Fruit fly (Drosophila melanogaster) whole organism, embryonic: ENCODE data around the gene CG12241.
A peak's percentile ranks its signal among the peaks of the same experiment; 100 is the strongest.

ENCODE experiments used
- Ada2b ChIP-seq: fragments of 200-800 bp; sonication (Bioruptor generic); IDR thresholded peaks from 2 replicates; pipeline ENCODE4 v1.3.6; 2022; ENCODE audit warnings: missing biosample characterization, missing genetic modification characterization
- CG11093 ChIP-seq: fragments of 200-800 bp; sonication (Bioruptor generic); IDR thresholded peaks from 3 replicates; pipeline ENCODE4 v1.3.6; 2022; ENCODE audit warnings: missing biosample characterization, missing genetic modification characterization
- CG11398 ChIP-seq: fragments of 200-800 bp; sonication (Bioruptor generic); optimal IDR thresholded peaks from 2 replicates; lab custom pipeline; 2016; ENCODE audit warnings: missing biosample characterization, missing genetic modification characterization
- CG11504 ChIP-seq: fragments of 200-800 bp; sonication (Bioruptor generic); optimal IDR thresholded peaks from 3 replicates; lab custom pipeline; 2019; ENCODE audit warnings: missing biosample characterization, mild to moderate bottlenecking, missing genetic modification characterization, moderate library complexity
- CG11723 ChIP-seq: fragments of 200-800 bp; sonication (Bioruptor generic); optimal IDR thresholded peaks from 2 replicates; lab custom pipeline; 2017; ENCODE audit warnings: missing biosample characterization, mild to moderate bottlenecking, missing genetic modification characterization
- CG17912 ChIP-seq: fragments of 200-800 bp; sonication (Bioruptor generic); optimal IDR thresholded peaks from 2 replicates; lab custom pipeline; 2018; ENCODE audit warnings: missing biosample characterization, mild to moderate bottlenecking, missing genetic modification characterization
- CG1792 ChIP-seq: fragments of 200-800 bp; sonication (Bioruptor generic); optimal IDR thresholded peaks from 2 replicates; lab custom pipeline; 2016; ENCODE audit warnings: missing biosample characterization, missing genetic modification characterization
- CG32532 ChIP-seq: fragments of 200-800 bp; sonication (Bioruptor generic); IDR thresholded peaks from 2 replicates; pipeline ENCODE4 v1.3.6; 2022; ENCODE audit warnings: missing biosample characterization, missing genetic modification characterization
- CG3281 ChIP-seq: fragments of 200-800 bp; sonication (Bioruptor generic); optimal IDR thresholded peaks from 3 replicates; lab custom pipeline; 2017; ENCODE audit warnings: missing biosample characterization, mild to moderate bottlenecking, missing genetic modification characterization
- CG33557 ChIP-seq: fragments of 200-800 bp; sonication (Bioruptor generic); optimal IDR thresholded peaks from 2 replicates; lab custom pipeline; 2019; ENCODE audit warnings: missing biosample characterization, mild to moderate bottlenecking, missing genetic modification characterization, moderate library complexity
- CG3995 ChIP-seq: fragments of 200-800 bp; sonication (Bioruptor generic); optimal IDR thresholded peaks from 3 replicates; lab custom pipeline; 2016; ENCODE audit warnings: missing biosample characterization, missing genetic modification characterization
- CG4617 ChIP-seq: fragments of 200-800 bp; sonication (Bioruptor generic); optimal IDR thresholded peaks from 3 replicates; lab custom pipeline; 2016; ENCODE audit warnings: missing biosample characterization, missing genetic modification characterization, borderline replicate concordance
- CG6791 ChIP-seq: fragments of 200-800 bp; sonication (Bioruptor generic); IDR thresholded peaks from 3 replicates; pipeline ENCODE4 v1.3.6; 2022; ENCODE audit warnings: missing biosample characterization, missing genetic modification characterization; ENCODE audit not compliant: partially characterized antibody
- CG8388 ChIP-seq: fragments of 200-800 bp; sonication (Bioruptor generic); optimal IDR thresholded peaks from 2 replicates; lab custom pipeline; 2019; ENCODE audit warnings: missing biosample characterization, mild to moderate bottlenecking, missing genetic modification characterization, moderate library complexity
- Camta ChIP-seq: fragments of 200-800 bp; sonication (Bioruptor generic); optimal IDR thresholded peaks from 2 replicates; lab custom pipeline; 2016; ENCODE audit warnings: missing biosample characterization, missing genetic modification characterization
- Chrac-16 ChIP-seq: fragments of 200-800 bp; sonication (Bioruptor generic); optimal IDR thresholded peaks from 3 replicates; lab custom pipeline; 2016; ENCODE audit warnings: missing biosample characterization, missing genetic modification characterization
- CkIIα-i1 ChIP-seq: fragments of 200-800 bp; sonication (Bioruptor generic); IDR thresholded peaks from 2 replicates; pipeline ENCODE4 v1.3.6; 2022; ENCODE audit warnings: missing biosample characterization, missing genetic modification characterization
- D ChIP-seq, 2 experiments: fragments of 200-800 bp in 1 of 2; fragments of >200 bp in 1 of 2; sonication (Bioruptor generic) in 1 of 2; optimal IDR thresholded peaks; 2 replicates in 1 of 2; 3 replicates in 1 of 2; lab custom pipeline; 2017; ENCODE audit warnings: mild to moderate bottlenecking in 1 of 2, missing biosample characterization in 1 of 2, missing genetic modification characterization in 1 of 2, missing genetic modification reagents in 1 of 2
- HLHmδ ChIP-seq: fragments of 200-800 bp; sonication (Bioruptor generic); optimal IDR thresholded peaks from 2 replicates; lab custom pipeline; 2018; ENCODE audit warnings: missing biosample characterization, mild to moderate bottlenecking, missing genetic modification characterization, moderate library complexity
- Hmx ChIP-seq: fragments of 200-800 bp; sonication (Bioruptor generic); optimal IDR thresholded peaks from 2 replicates; lab custom pipeline; 2016; ENCODE audit warnings: missing biosample characterization, missing genetic modification characterization
- Hr78 ChIP-seq, 2 experiments: fragments of 200-800 bp in 1 of 2; fragments of >200 bp in 1 of 2; sonication (Bioruptor generic) in 1 of 2; optimal IDR thresholded peaks; 2 replicates each; lab custom pipeline; 2017 to 2019; ENCODE audit warnings: missing biosample characterization in 2 of 2, missing genetic modification characterization in 2 of 2, mild to moderate bottlenecking in 1 of 2, moderate library complexity in 1 of 2
- Kr ChIP-seq: fragments of 200-800 bp; sonication (Bioruptor generic); optimal IDR thresholded peaks from 2 replicates; lab custom pipeline; 2017; ENCODE audit warnings: missing biosample characterization, mild to moderate bottlenecking, missing genetic modification characterization
- Med ChIP-seq: fragments of 200-800 bp; sonication (Bioruptor generic); peaks from one replicate; lab custom pipeline; 2016; ENCODE audit warnings: missing biosample characterization, missing genetic modification characterization, mild to moderate bottlenecking, inconsistent platforms, moderate library complexity
- Mrtf ChIP-seq: fragments of 200-800 bp; sonication (Bioruptor generic); IDR thresholded peaks from 3 replicates; pipeline ENCODE4 v1.3.6; 2022; ENCODE audit warnings: missing biosample characterization, missing genetic modification characterization
- NFAT ChIP-seq: fragments of 200-800 bp; sonication (Bioruptor generic); IDR thresholded peaks from 2 replicates; pipeline ENCODE4 v1.3.6; 2022; ENCODE audit warnings: missing biosample characterization, missing genetic modification characterization
- Optix ChIP-seq: fragments of 200-800 bp; sonication (Bioruptor generic); IDR thresholded peaks from 3 replicates; pipeline ENCODE4 v1.3.6; 2022; ENCODE audit warnings: missing biosample characterization, missing genetic modification characterization
- Pdp1 ChIP-seq, 2 experiments: fragments of 200-800 bp; sonication (Bioruptor generic); optimal IDR thresholded peaks; 3 replicates each; lab custom pipeline; 2016; ENCODE audit warnings: missing biosample characterization in 2 of 2, missing genetic modification characterization in 2 of 2, mild to moderate bottlenecking in 1 of 2, moderate library complexity in 1 of 2
- Rx ChIP-seq: fragments of 200-800 bp; sonication (Bioruptor generic); IDR thresholded peaks from 2 replicates; pipeline ENCODE4 v1.3.6; 2022; ENCODE audit warnings: missing biosample characterization, missing genetic modification characterization
- YL-1 ChIP-seq: fragments of 200-800 bp; sonication (Bioruptor generic); optimal IDR thresholded peaks from 3 replicates; lab custom pipeline; 2017; ENCODE audit warnings: missing biosample characterization, mild to moderate bottlenecking, missing genetic modification characterization
- ap ChIP-seq: fragments of 200-800 bp; sonication (Bioruptor generic); IDR thresholded peaks from 2 replicates; pipeline ENCODE4 v1.3.6; 2022; ENCODE audit warnings: missing biosample characterization, missing genetic modification characterization
- croc ChIP-seq: fragments of 200-800 bp; sonication (Bioruptor generic); conservative IDR thresholded peaks from 3 replicates; pipeline ENCODE4 v1.3.6; 2022; ENCODE audit warnings: missing biosample characterization, missing genetic modification characterization
- cwo ChIP-seq: fragments of 200-800 bp; sonication (Bioruptor generic); optimal IDR thresholded peaks from 3 replicates; lab custom pipeline; 2017; ENCODE audit warnings: missing biosample characterization, missing genetic modification characterization, mild to moderate bottlenecking, moderate library complexity, missing genetic modification reagents
- dimm ChIP-seq: fragments of 200-800 bp; sonication (Bioruptor generic); IDR thresholded peaks from 2 replicates; pipeline ENCODE4 v1.3.6; 2022; ENCODE audit warnings: missing biosample characterization, missing genetic modification characterization
- exex ChIP-seq: fragments of 200-800 bp; sonication (Bioruptor generic); optimal IDR thresholded peaks from 4 replicates; lab custom pipeline; 2018; ENCODE audit warnings: missing biosample characterization, mild to moderate bottlenecking, missing genetic modification characterization, moderate library complexity
- fd3F ChIP-seq: fragments of 200-800 bp; sonication (Bioruptor generic); optimal IDR thresholded peaks from 2 replicates; lab custom pipeline; 2018; ENCODE audit warnings: missing biosample characterization, mild to moderate bottlenecking, missing genetic modification characterization, moderate library complexity
- h ChIP-seq: fragments of >200 bp; optimal IDR thresholded peaks from 2 replicates; lab custom pipeline; 2017
- inv ChIP-seq: fragments of 200-800 bp; sonication (Bioruptor generic); IDR thresholded peaks from 2 replicates; pipeline ENCODE4 v1.3.6; 2022; ENCODE audit warnings: missing biosample characterization, missing genetic modification characterization; ENCODE audit not compliant: partially characterized antibody
- ken ChIP-seq: fragments of 200-800 bp; sonication (Bioruptor generic); IDR thresholded peaks from 3 replicates; pipeline ENCODE4 v1.3.6; 2022; ENCODE audit warnings: missing biosample characterization, missing genetic modification characterization
- kni ChIP-seq: fragments of 200-800 bp; sonication (Bioruptor generic); optimal IDR thresholded peaks from 3 replicates; lab custom pipeline; 2017; ENCODE audit warnings: mild to moderate bottlenecking, missing biosample characterization, missing genetic modification reagents, missing genetic modification characterization
- luna ChIP-seq: fragments of 200-800 bp; sonication (Bioruptor generic); optimal IDR thresholded peaks from 2 replicates; lab custom pipeline; 2016; ENCODE audit warnings: missing biosample characterization, missing genetic modification characterization
- nerfin-1 ChIP-seq: fragments of 200-800 bp; sonication (Bioruptor generic); optimal IDR thresholded peaks from 3 replicates; lab custom pipeline; 2019; ENCODE audit warnings: missing biosample characterization, mild to moderate bottlenecking, missing genetic modification characterization, moderate library complexity
- onecut ChIP-seq: fragments of 200-800 bp; sonication (Bioruptor generic); IDR thresholded peaks from 2 replicates; pipeline ENCODE4 v1.3.6; 2022; ENCODE audit warnings: missing biosample characterization, missing genetic modification characterization
- rib ChIP-seq: fragments of 200-800 bp; sonication (Bioruptor generic); IDR thresholded peaks from 2 replicates; pipeline ENCODE4 v1.3.6; 2022; ENCODE audit warnings: missing biosample characterization, missing genetic modification characterization
- sr ChIP-seq: fragments of 200-800 bp; sonication (Bioruptor generic); IDR thresholded peaks from 3 replicates; pipeline ENCODE4 v1.3.6; 2022; ENCODE audit warnings: missing biosample characterization, missing genetic modification characterization
- ttk ChIP-seq: fragments of 200-800 bp; sonication (Bioruptor generic); IDR thresholded peaks from 2 replicates; pipeline ENCODE4 v2.1.2; 2022; ENCODE audit warnings: missing biosample characterization, missing genetic modification characterization
- tx ChIP-seq: fragments of 200-800 bp; sonication (Bioruptor generic); optimal IDR thresholded peaks from 2 replicates; lab custom pipeline; 2016; ENCODE audit warnings: missing biosample characterization, missing genetic modification characterization
- z ChIP-seq: fragments of 200-800 bp; sonication (Bioruptor generic); IDR thresholded peaks from 3 replicates; pipeline ENCODE4 v1.3.6; 2022; ENCODE audit warnings: missing biosample characterization, missing genetic modification characterization

CG12241 gene

dm6 chr3R:15242186-15243045 lies 23.4 kb downstream of the CG12241 start, which contains the start of the genes tefu and Hsc70-4 (continued):
- TF ChIP-seq h (lab: Kevin White, UChicago) (no peak), fd3F (GFP tag; lab: Kevin White, UChicago) (peak; percentile 33), CG8388 (GFP tag; lab: Kevin White, UChicago) (peak; percentile 50), kni (peak; percentile 54), croc (GFP tag; lab: Robert Waterston, UW) (peak; percentile 49; the same call in 2 of the 3 replicates), Ada2b (GFP tag; lab: Robert Waterston, UW) (peak; percentile 75), ttk (GFP tag; lab: Robert Waterston, UW) (peak; percentile 87), rib (GFP tag; lab: Robert Waterston, UW) (peak; percentile 81; the same call in 1 of the 2 replicates), inv (GFP tag; lab: Robert Waterston, UW) (no peak), CG1792 (GFP tag; lab: Kevin White, UChicago) (peak; percentile 55)
- TF ChIP-seq, all 482 proteins: peak for 353

- TF ChIP-seq CG3995 (GFP tag; lab: Kevin White, UChicago) (peak; percentile 46), Hr78 (GFP tag; optimal IDR thresholded peaks at IDR 0.05; lab: Kevin White, UChicago) (peak in 1 of 2 experiments; percentile 45), CG32532 (GFP tag; lab: Robert Waterston, UW) (0 out of 2 replicates have a peak, but pooled peaks have one; percentile 40), sr (GFP tag; lab: Robert Waterston, UW) (peak; percentile 70), CG33557 (GFP tag; lab: Kevin White, UChicago) (no peak), ap (GFP tag; lab: Robert Waterston, UW) (no peak), CG11398 (GFP tag; lab: Kevin White, UChicago) (no peak), Pdp1 (GFP tag; optimal IDR thresholded peaks at IDR 0.05; lab: Kevin White, UChicago) (peak in 1 of 2 experiments; percentile 95), Med (GFP tag; lab: Kevin White, UChicago) (no peak), YL-1 (no peak), z (GFP tag; lab: Robert Waterston, UW) (peak; percentile 59; the same call in 1 of the 3 replicates), dimm (no peak), CG3281 (GFP tag; lab: Kevin White, UChicago) (no peak), CG4617 (no peak), CG17912 (GFP tag; lab: Kevin White, UChicago) (peak; percentile 64), CkIIα-i1 (GFP tag; lab: Robert Waterston, UW) (no peak), CG11504 (tag; lab: Kevin White, UChicago) (no peak), D (optimal IDR thresholded peaks at IDR 0.05; lab: Kevin White, UChicago) (no peak), D (GFP tag; optimal IDR thresholded peaks at IDR 0.05; lab: Kevin White, UChicago) (no peak), luna (GFP tag; lab: Kevin White, UChicago) (no peak), exex (peak; percentile 7)
Observed at dm6 chr3R:15243046-15243356, 23.9 kb downstream of the CG12241 start.

DNA sequence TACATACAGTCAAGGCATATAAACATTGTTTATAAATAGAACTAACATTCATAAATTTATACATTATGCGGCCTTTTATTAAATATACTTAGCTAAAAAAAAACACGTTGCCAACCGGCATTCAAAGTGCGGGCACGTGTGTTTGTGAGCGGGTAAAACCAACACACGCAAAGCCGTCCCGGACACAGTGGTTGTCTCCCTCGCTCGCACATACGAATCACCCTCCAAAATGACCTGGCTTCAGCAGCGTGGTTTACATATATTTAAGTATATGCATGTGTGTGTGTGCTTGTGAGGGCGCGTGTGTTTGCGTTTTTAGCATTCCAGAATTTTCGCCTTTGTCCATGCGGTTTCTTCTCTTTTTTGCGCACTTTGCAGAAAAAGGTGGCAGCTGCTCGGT lies 24.4 kb downstream of the CG12241 start:
- TF ChIP-seq Hmx (no peak), Mrtf (GFP tag; lab: Robert Waterston, UW) (no peak), Rx (GFP tag; lab: Robert Waterston, UW) (no peak), onecut (GFP tag; lab: Robert Waterston, UW) (no peak), Optix (no peak), cwo (GFP tag; lab: Kevin White, UChicago) (peak; percentile 81), CG11093 (GFP tag; lab: Robert Waterston, UW) (no peak), HLHmδ (GFP tag; lab: Kevin White, UChicago) (no peak), Camta (GFP tag; lab: Kevin White, UChicago) (no peak), tx (GFP tag; lab: Kevin White, UChicago) (no peak), rib (GFP tag; lab: Robert Waterston, UW) (peak; percentile 78), CG11723 (GFP tag; lab: Kevin White, UChicago) (no peak), ken (GFP tag; lab: Robert Waterston, UW) (no peak), CG6791 (GFP tag; lab: Robert Waterston, UW) (0 out of 3 replicates have a peak, but pooled peaks have one; percentile 6), nerfin-1 (tag; lab: Kevin White, UChicago) (peak; percentile 56), Kr (GFP tag; lab: Kevin White, UChicago) (peak; percentile 30), NFAT (GFP tag; lab: Robert Waterston, UW) (peak; percentile 63; the same call in 1 of the 2 replicates), Chrac-16 (GFP tag; lab: Kevin White, UChicago) (no peak)
